Worm (Caenorhabditis elegans): Measurements from ENCODE around the gene sek-1.
A peak's percentile ranks its signal among the peaks of the same experiment; 100 is the strongest.

The sek-1 gene

ce11 chrX:7810991-7811390 is 5.5 kb upstream of the sek-1 start:
- TF ChIP-seq ekl-4 (GFP tag; IDR thresholded peaks at IDR 0.05), result no peak
- no peak for TF ChIP-seq ztf-26 (tag; optimal IDR thresholded peaks at IDR 0.05)
- no peak for TF ChIP-seq xnd-1 (tag; optimal IDR thresholded peaks at IDR 0.05)
- no peak for TF ChIP-seq aptf-2 (GFP tag; conservative IDR thresholded peaks at IDR 0.05)
- no peak for TF ChIP-seq tbp1 (GFP tag; optimal IDR thresholded peaks at IDR 0.05)
- no peak for TF ChIP-seq dpff-1 (tag; optimal IDR thresholded peaks at IDR 0.05)
- no peak for TF ChIP-seq F57A8.1 (GFP tag; optimal IDR thresholded peaks at IDR 0.05)
- TF ChIP-seq ztf-3 (GFP tag; optimal IDR thresholded peaks at IDR 0.05), result no peak
- no peak for TF ChIP-seq hlh-12 (tag; optimal IDR thresholded peaks at IDR 0.05)
- TF ChIP-seq hmg-1.2 (GFP tag; IDR thresholded peaks at IDR 0.05), result no peak
- no peak for TF ChIP-seq attf-3 (GFP tag; conservative IDR thresholded peaks at IDR 0.05)
- no peak for TF ChIP-seq zim-3 (tag; optimal IDR thresholded peaks at IDR 0.05)
- no peak for TF ChIP-seq F39B2.1 (GFP tag; IDR thresholded peaks at IDR 0.05)
- TF ChIP-seq lin-40 (tag; optimal IDR thresholded peaks at IDR 0.05), result no peak
- no peak for TF ChIP-seq ceh-40 (GFP tag; IDR thresholded peaks at IDR 0.05)

ce11 chrX:7814747-7815146 is 1.8 kb upstream of the sek-1 start:
- TF ChIP-seq F10E7.11 (tag; optimal IDR thresholded peaks at IDR 0.05), result no peak
- TF ChIP-seq sea-2 (GFP tag; IDR thresholded peaks at IDR 0.05), result no peak
- no peak for TF ChIP-seq hlh-26 (GFP tag; conservative IDR thresholded peaks at IDR 0.05)
- peak; percentile 57; the same call in 1 of the 2 replicates for TF ChIP-seq hmg-1.2 (GFP tag; IDR thresholded peaks at IDR 0.05)
- TF ChIP-seq mxl-1 (tag; optimal IDR thresholded peaks at IDR 0.05), result no peak
- peak; percentile 74 for TF ChIP-seq egrh-3 (GFP tag; IDR thresholded peaks at IDR 0.05)
- TF ChIP-seq rpc-1 (optimal IDR thresholded peaks at IDR 0.05), result no peak
- TF ChIP-seq rpc-1 (tag; optimal IDR thresholded peaks at IDR 0.05), result no peak
- TF ChIP-seq let-526 (GFP tag; IDR thresholded peaks at IDR 0.05), result 0 out of 2 replicates have a peak, but pooled peaks have one; percentile 38
- TF ChIP-seq zim-3 (tag; optimal IDR thresholded peaks at IDR 0.05), result no peak
- no peak for TF ChIP-seq gei-17 (GFP tag; optimal IDR thresholded peaks at IDR 0.05)
- TF ChIP-seq B0336.3 (GFP tag; IDR thresholded peaks at IDR 0.05), result no peak
- TF ChIP-seq somi-1 (GFP tag; optimal IDR thresholded peaks at IDR 0.05), result peak; percentile 19
- no peak for TF ChIP-seq efl-1 (GFP tag; optimal IDR thresholded peaks at IDR 0.05)
- no peak for TF ChIP-seq lag-1 (GFP tag; IDR thresholded peaks at IDR 0.05)
- TF ChIP-seq nhr-80 (tag; optimal IDR thresholded peaks at IDR 0.05), result peak; percentile 16
- no peak for TF ChIP-seq Y79H2A.3 (GFP tag; conservative IDR thresholded peaks at IDR 0.05)
- peak; percentile 56 for TF ChIP-seq zfh-2 (GFP tag; conservative IDR thresholded peaks at IDR 0.05)
- peak; percentile 55 for TF ChIP-seq dox-1 (GFP tag; IDR thresholded peaks at IDR 0.05)
- TF ChIP-seq snpc-3.4 (tag; optimal IDR thresholded peaks at IDR 0.05), result no peak

- TF ChIP-seq mes-4 (tag; optimal IDR thresholded peaks at IDR 0.05), result no peak
- TF ChIP-seq cebp-1 (GFP tag; IDR thresholded peaks at IDR 0.05), result peak; percentile 31; the same call in 1 of the 2 replicates
- TF ChIP-seq cebp-1 (tag; optimal IDR thresholded peaks at IDR 0.05), result peak; percentile 83
- TF ChIP-seq somi-1 (GFP tag; optimal IDR thresholded peaks at IDR 0.05), result no peak
These were observed 1.3 kb upstream of the sek-1 start for ce11 chrX:7815230-7815629.

ce11 chrX:7817555-7817954 is 1.0 kb downstream of the sek-1 start:
- no peak for TF ChIP-seq ztf-26 (tag; optimal IDR thresholded peaks at IDR 0.05)
- TF ChIP-seq madf-3 (GFP tag; IDR thresholded peaks at IDR 0.05), result no peak
- TF ChIP-seq snpc-1.1 (tag; optimal IDR thresholded peaks at IDR 0.05; ENCODE audit: insufficient read depth), result no peak
- TF ChIP-seq nhr-90 (tag; optimal IDR thresholded peaks at IDR 0.05), result no peak
- TF ChIP-seq attf-6 (GFP tag; IDR thresholded peaks at IDR 0.05), result no peak
- TF ChIP-seq nhr-179 (tag; optimal IDR thresholded peaks at IDR 0.05), result no peak
- no peak for TF ChIP-seq ztf-6 (GFP tag; IDR thresholded peaks at IDR 0.05)
- TF ChIP-seq nhr-120 (GFP tag; IDR thresholded peaks at IDR 0.05), result no peak
- TF ChIP-seq ceh-100 (GFP tag; IDR thresholded peaks at IDR 0.05), result no peak
- TF ChIP-seq snpc-3.4 (tag; optimal IDR thresholded peaks at IDR 0.05), result no peak
- no peak for TF ChIP-seq madf-10 (tag; optimal IDR thresholded peaks at IDR 0.05)
- TF ChIP-seq efl-1 (GFP tag; optimal IDR thresholded peaks at IDR 0.05), result no peak
- TF ChIP-seq unc-62 (GFP tag; optimal IDR thresholded peaks at IDR 0.05), result no peak
- no peak for TF ChIP-seq T26A5.8 (tag; optimal IDR thresholded peaks at IDR 0.05)
- TF ChIP-seq aptf-3 (GFP tag; IDR thresholded peaks at IDR 0.05), result no peak
